Fruit fly (Drosophila melanogaster) whole organism, embryonic: ENCODE measurements around the gene snz.

ENCODE experiments used
- Atf-2 ChIP-seq: fragments of 200-800 bp; sonication (Bioruptor generic); optimal IDR thresholded peaks from 2 replicates; lab custom pipeline; 2016; ENCODE audit warnings: missing biosample characterization, missing genetic modification characterization
- CG10321 ChIP-seq: fragments of 200-800 bp; sonication (Bioruptor generic); IDR thresholded peaks from 2 replicates; pipeline ENCODE4 v1.3.6; 2022; ENCODE audit warnings: missing biosample characterization, missing genetic modification characterization
- CG11093 ChIP-seq: fragments of 200-800 bp; sonication (Bioruptor generic); IDR thresholded peaks from 3 replicates; pipeline ENCODE4 v1.3.6; 2022; ENCODE audit warnings: missing biosample characterization, missing genetic modification characterization
- CG11560 ChIP-seq: fragments of 200-800 bp; sonication (Bioruptor generic); IDR thresholded peaks from 3 replicates; pipeline ENCODE4 v1.3.6; 2022; ENCODE audit warnings: missing biosample characterization, missing genetic modification characterization
- CG11695 ChIP-seq: fragments of 200-800 bp; sonication (Bioruptor generic); IDR thresholded peaks from 3 replicates; pipeline ENCODE4 v1.3.6; 2022; ENCODE audit warnings: missing biosample characterization, missing genetic modification characterization
- CG12071 ChIP-seq: fragments of 200-800 bp; sonication (Bioruptor generic); optimal IDR thresholded peaks from 3 replicates; lab custom pipeline; 2018; ENCODE audit warnings: missing biosample characterization, mild to moderate bottlenecking, missing genetic modification characterization
- CG1233 ChIP-seq: fragments of 200-800 bp; sonication (Bioruptor generic); optimal IDR thresholded peaks from 4 replicates; lab custom pipeline; 2018; ENCODE audit warnings: missing biosample characterization, mild to moderate bottlenecking, missing genetic modification characterization
- CG12391 ChIP-seq: fragments of 200-800 bp; sonication (Bioruptor generic); optimal IDR thresholded peaks from 3 replicates; lab custom pipeline; 2018; ENCODE audit warnings: missing biosample characterization, mild to moderate bottlenecking, missing genetic modification characterization, moderate library complexity
- CG13624 ChIP-seq: fragments of 200-800 bp; sonication (Bioruptor generic); optimal IDR thresholded peaks from 2 replicates; lab custom pipeline; 2016; ENCODE audit warnings: missing biosample characterization, missing genetic modification characterization
- CG14014 ChIP-seq: fragments of 200-800 bp; sonication (Bioruptor generic); IDR thresholded peaks from 2 replicates; pipeline ENCODE4 v1.3.6; 2022; ENCODE audit warnings: missing biosample characterization, missing genetic modification characterization
- CG14441 ChIP-seq: fragments of 200-800 bp; sonication (Bioruptor generic); IDR thresholded peaks from 2 replicates; pipeline ENCODE4 v1.3.6; 2022; ENCODE audit warnings: missing biosample characterization, missing genetic modification characterization
- CG2129 ChIP-seq: fragments of 200-800 bp; sonication (Bioruptor generic); IDR thresholded peaks from 2 replicates; pipeline ENCODE4 v1.3.6; 2022; ENCODE audit warnings: missing biosample characterization, missing genetic modification characterization; ENCODE audit not compliant: partially characterized antibody
- CG30403 ChIP-seq: fragments of 200-800 bp; sonication (Bioruptor generic); optimal IDR thresholded peaks from 3 replicates; lab custom pipeline; 2016; ENCODE audit warnings: missing biosample characterization, missing genetic modification characterization
- CG4424 ChIP-seq: fragments of 200-800 bp; sonication (Bioruptor generic); optimal IDR thresholded peaks from 3 replicates; lab custom pipeline; 2016; ENCODE audit warnings: missing biosample characterization, missing genetic modification characterization
- CG4730 ChIP-seq: fragments of 200-800 bp; sonication (Bioruptor generic); IDR thresholded peaks from 2 replicates; pipeline ENCODE4 v1.3.6; 2022; ENCODE audit warnings: missing biosample characterization, missing genetic modification characterization
- CG6175 ChIP-seq: fragments of 200-800 bp; sonication (Bioruptor generic); IDR thresholded peaks from 3 replicates; pipeline ENCODE4 v1.3.6; 2022; ENCODE audit warnings: missing biosample characterization, missing genetic modification characterization
- CG6689 ChIP-seq: fragments of 200-800 bp; sonication (Bioruptor generic); IDR thresholded peaks from 2 replicates; pipeline ENCODE4 v1.3.6; 2022; ENCODE audit warnings: missing biosample characterization, missing genetic modification characterization
- CG7372 ChIP-seq: fragments of 200-800 bp; sonication (Bioruptor generic); IDR thresholded peaks from 2 replicates; pipeline ENCODE4 v1.3.6; 2022; ENCODE audit warnings: missing biosample characterization, missing genetic modification characterization
- CG7745 ChIP-seq: fragments of 200-800 bp; sonication (Bioruptor generic); optimal IDR thresholded peaks from 2 replicates; lab custom pipeline; 2018; ENCODE audit warnings: missing biosample characterization, mild to moderate bottlenecking, missing genetic modification characterization, moderate library complexity
- CG8281 ChIP-seq: fragments of 200-800 bp; sonication (Bioruptor generic); optimal IDR thresholded peaks from 2 replicates; lab custom pipeline; 2018; ENCODE audit warnings: missing biosample characterization, mild to moderate bottlenecking, missing genetic modification characterization, moderate library complexity
- CG9215 ChIP-seq: fragments of 200-800 bp; sonication (Bioruptor generic); IDR thresholded peaks from 2 replicates; pipeline ENCODE4 v1.3.6; 2022; ENCODE audit warnings: missing biosample characterization, missing genetic modification characterization
- Chrac-16 ChIP-seq: fragments of 200-800 bp; sonication (Bioruptor generic); optimal IDR thresholded peaks from 3 replicates; lab custom pipeline; 2016; ENCODE audit warnings: missing biosample characterization, missing genetic modification characterization
- D ChIP-seq, 2 experiments: fragments of 200-800 bp in 1 of 2; fragments of >200 bp in 1 of 2; sonication (Bioruptor generic) in 1 of 2; optimal IDR thresholded peaks; 2 replicates in 1 of 2; 3 replicates in 1 of 2; lab custom pipeline; 2017; ENCODE audit warnings: mild to moderate bottlenecking in 1 of 2, missing biosample characterization in 1 of 2, missing genetic modification characterization in 1 of 2, missing genetic modification reagents in 1 of 2
- E2f2 ChIP-seq: fragments of 200-800 bp; sonication (Bioruptor generic); IDR thresholded peaks from 2 replicates; pipeline ENCODE4 v1.3.6; 2022; ENCODE audit warnings: missing biosample characterization, missing genetic modification characterization
- GATAe ChIP-seq: fragments of 200-800 bp; sonication (Bioruptor generic); conservative IDR thresholded peaks from 2 replicates; pipeline ENCODE4 v1.3.6; 2022; ENCODE audit warnings: missing biosample characterization, missing genetic modification characterization
- Hr78 ChIP-seq, 2 experiments: fragments of 200-800 bp in 1 of 2; fragments of >200 bp in 1 of 2; sonication (Bioruptor generic) in 1 of 2; optimal IDR thresholded peaks; 2 replicates each; lab custom pipeline; 2017 to 2019; ENCODE audit warnings: missing biosample characterization in 2 of 2, missing genetic modification characterization in 2 of 2, mild to moderate bottlenecking in 1 of 2, moderate library complexity in 1 of 2
- Hsf ChIP-seq: fragments of 200-800 bp; sonication (Bioruptor generic); optimal IDR thresholded peaks from 3 replicates; lab custom pipeline; 2016; ENCODE audit warnings: missing biosample characterization, missing genetic modification characterization
- Neu2 ChIP-seq: fragments of 200-800 bp; sonication (Bioruptor generic); optimal IDR thresholded peaks from 3 replicates; lab custom pipeline; 2016; ENCODE audit warnings: missing biosample characterization, missing genetic modification characterization, borderline replicate concordance
- Optix ChIP-seq: fragments of 200-800 bp; sonication (Bioruptor generic); IDR thresholded peaks from 3 replicates; pipeline ENCODE4 v1.3.6; 2022; ENCODE audit warnings: missing biosample characterization, missing genetic modification characterization
- Rfx ChIP-seq: fragments of 200-800 bp; sonication (Bioruptor generic); IDR thresholded peaks from 2 replicates; pipeline ENCODE4 v1.3.6; 2022; ENCODE audit warnings: missing biosample characterization, missing genetic modification characterization
- Taf1 ChIP-seq: fragments of 200-800 bp; sonication (Bioruptor generic); IDR thresholded peaks from 2 replicates; pipeline ENCODE4 v1.3.6; 2022; ENCODE audit warnings: missing biosample characterization, missing genetic modification characterization
- Vsx1 ChIP-seq: fragments of 200-800 bp; sonication (Bioruptor generic); optimal IDR thresholded peaks from 2 replicates; lab custom pipeline; 2017; ENCODE audit warnings: missing biosample characterization, mild to moderate bottlenecking, missing genetic modification characterization, missing genetic modification reagents
- abd-A ChIP-seq: fragments of 200-800 bp; sonication (Bioruptor generic); optimal IDR thresholded peaks from 3 replicates; lab custom pipeline; 2019; ENCODE audit warnings: missing biosample characterization, mild to moderate bottlenecking, missing genetic modification characterization, moderate library complexity
- br ChIP-seq: fragments of >200 bp; optimal IDR thresholded peaks from 2 replicates; lab custom pipeline; 2017
- btn ChIP-seq: fragments of 200-800 bp; sonication (Bioruptor generic); optimal IDR thresholded peaks from 2 replicates; lab custom pipeline; 2016; ENCODE audit warnings: missing biosample characterization, missing genetic modification characterization
- cg ChIP-seq: fragments of 200-800 bp; sonication (Bioruptor generic); optimal IDR thresholded peaks from 3 replicates; lab custom pipeline; 2019; ENCODE audit warnings: missing biosample characterization, mild to moderate bottlenecking, missing genetic modification characterization, moderate library complexity
- chn ChIP-seq: fragments of 200-800 bp; sonication (Bioruptor generic); optimal IDR thresholded peaks from 2 replicates; lab custom pipeline; 2016; ENCODE audit warnings: missing biosample characterization, missing genetic modification characterization
- danr ChIP-seq: fragments of 200-800 bp; sonication (Bioruptor generic); IDR thresholded peaks from 2 replicates; pipeline ENCODE4 v1.3.6; 2022; ENCODE audit warnings: missing biosample characterization, missing genetic modification characterization
- dpn ChIP-seq, 2 experiments: fragments of 200-800 bp; sonication (Bioruptor generic); optimal IDR thresholded peaks; 3 replicates each; lab custom pipeline; 2016; ENCODE audit warnings: missing biosample characterization in 2 of 2, missing genetic modification characterization in 2 of 2
- dysf ChIP-seq: fragments of 200-800 bp; sonication (Bioruptor generic); IDR thresholded peaks from 3 replicates; pipeline ENCODE4 v1.3.6; 2022; ENCODE audit warnings: missing biosample characterization, missing genetic modification characterization
- fru ChIP-seq: fragments of >200 bp; optimal IDR thresholded peaks from 2 replicates; lab custom pipeline; 2017
- grau ChIP-seq: fragments of 200-800 bp; optimal IDR thresholded peaks from 3 replicates; lab custom pipeline; 2019; ENCODE audit warnings: missing biosample characterization, mild to moderate bottlenecking, missing genetic modification characterization, moderate library complexity
- hb ChIP-seq: fragments of 200-800 bp; sonication (Bioruptor generic); IDR thresholded peaks from 3 replicates; pipeline ENCODE4 v1.3.6; 2022; ENCODE audit warnings: missing biosample characterization, missing genetic modification characterization; ENCODE audit not compliant: partially characterized antibody
- ken ChIP-seq: fragments of 200-800 bp; sonication (Bioruptor generic); IDR thresholded peaks from 3 replicates; pipeline ENCODE4 v1.3.6; 2022; ENCODE audit warnings: missing biosample characterization, missing genetic modification characterization
- luna ChIP-seq: fragments of 200-800 bp; sonication (Bioruptor generic); optimal IDR thresholded peaks from 2 replicates; lab custom pipeline; 2016; ENCODE audit warnings: missing biosample characterization, missing genetic modification characterization
- pho ChIP-seq: fragments of 200-800 bp; sonication (Bioruptor generic); optimal IDR thresholded peaks from 2 replicates; lab custom pipeline; 2016; ENCODE audit warnings: missing biosample characterization, missing genetic modification characterization
- shn ChIP-seq: fragments of 200-800 bp; sonication (Bioruptor generic); optimal IDR thresholded peaks from 3 replicates; lab custom pipeline; 2016; ENCODE audit warnings: missing biosample characterization, missing genetic modification characterization
- sisA ChIP-seq: fragments of 200-800 bp; sonication (Bioruptor generic); IDR thresholded peaks from 2 replicates; pipeline ENCODE4 v1.3.6; 2022; ENCODE audit warnings: missing biosample characterization, missing genetic modification characterization
- sob ChIP-seq: fragments of 200-800 bp; sonication (Bioruptor generic); IDR thresholded peaks from 2 replicates; pipeline ENCODE4 v1.3.6; 2022; ENCODE audit warnings: missing biosample characterization, missing genetic modification characterization
- unpg ChIP-seq: fragments of 200-800 bp; sonication (Bioruptor generic); optimal IDR thresholded peaks from 3 replicates; lab custom pipeline; 2018; ENCODE audit warnings: missing biosample characterization, mild to moderate bottlenecking, missing genetic modification characterization, moderate library complexity
- wek ChIP-seq: fragments of 200-800 bp; sonication (Bioruptor generic); optimal IDR thresholded peaks from 3 replicates; lab custom pipeline; 2018; ENCODE audit warnings: missing biosample characterization, mild to moderate bottlenecking, missing genetic modification characterization, moderate library complexity

Gene snz

dm6 chrX:7920081-7920688, 8.3 kb downstream of the snz start, which contains the start of the genes hdm and Ykt6 (continued):
- TF ChIP-seq abd-A (tag; lab: Kevin White, UChicago) (no peak), CG2129 (GFP tag; lab: Robert Waterston, UW) (peak; percentile 93), CG6689 (GFP tag; lab: Robert Waterston, UW) (peak; percentile 77), CG1233 (GFP tag; lab: Kevin White, UChicago) (peak; percentile 56), CG7745 (tag; lab: Kevin White, UChicago) (no peak), unpg (GFP tag; lab: Kevin White, UChicago) (no peak), ken (peak; percentile 84), Taf1 (GFP tag; lab: Robert Waterston, UW) (peak; percentile 80; the same call in 1 of the 2 replicates), CG11695 (GFP tag; lab: Robert Waterston, UW) (peak; percentile 81), pho (GFP tag; lab: Kevin White, UChicago) (peak; percentile 76), shn (GFP tag; lab: Kevin White, UChicago) (peak; percentile 83), hb (GFP tag; lab: Robert Waterston, UW) (peak; percentile 92), Vsx1 (GFP tag; lab: Kevin White, UChicago) (no peak), Hsf (GFP tag; lab: Kevin White, UChicago) (peak; percentile 77), CG30403 (GFP tag; lab: Kevin White, UChicago) (peak; percentile 83), CG13624 (peak; percentile 84), dysf (GFP tag; lab: Robert Waterston, UW) (peak; percentile 76; the same call in 1 of the 3 replicates), CG8281 (no peak), CG4424 (GFP tag; lab: Kevin White, UChicago) (peak; percentile 74), luna (GFP tag; lab: Kevin White, UChicago) (peak; percentile 38), Optix (peak; percentile 85; the same call in 2 of the 3 replicates), Neu2 (peak; percentile 97), chn (peak; percentile 76), btn (peak; percentile 23), Atf-2 (GFP tag; lab: Kevin White, UChicago) (peak; percentile 62), GATAe (GFP tag; lab: Robert Waterston, UW) (no peak), CG7372 (GFP tag; lab: Robert Waterston, UW) (peak; percentile 79), Rfx (GFP tag; lab: Robert Waterston, UW) (peak; percentile 88), br (no peak), dpn (GFP tag; optimal IDR thresholded peaks at IDR 0.05; lab: Kevin White, UChicago) (peak; percentile 86 to 87), fru (lab: Kevin White, UChicago) (no peak), grau (tag; lab: Kevin White, UChicago) (no peak), CG12391 (tag; lab: Kevin White, UChicago) (peak; percentile 87), sob (GFP tag; lab: Robert Waterston, UW) (peak; percentile 90), CG14014 (GFP tag; lab: Robert Waterston, UW) (peak; percentile 81), CG11560 (tag; lab: Robert Waterston, UW) (peak; percentile 65; the same call in 2 of the 3 replicates), CG6175 (GFP tag; lab: Robert Waterston, UW) (peak; percentile 73; the same call in 1 of the 3 replicates), wek (GFP tag; lab: Kevin White, UChicago) (peak; percentile 51), CG9215 (GFP tag; lab: Robert Waterston, UW) (peak; percentile 74), CG11093 (peak; percentile 68), sisA (GFP tag; lab: Robert Waterston, UW) (peak; percentile 71), E2f2 (GFP tag; lab: Robert Waterston, UW) (peak; percentile 85), Hr78 (GFP tag; optimal IDR thresholded peaks at IDR 0.05; lab: Kevin White, UChicago) (no peak), danr (GFP tag; lab: Robert Waterston, UW) (peak; percentile 71; the same call in 1 of the 2 replicates), CG4730 (peak; percentile 77; the same call in 1 of the 2 replicates), cg (GFP tag; lab: Kevin White, UChicago) (peak; percentile 82), CG14441 (peak; percentile 84), D (optimal IDR thresholded peaks at IDR 0.05; lab: Kevin White, UChicago) (no peak), D (GFP tag; optimal IDR thresholded peaks at IDR 0.05; lab: Kevin White, UChicago) (peak; percentile 48), CG10321 (GFP tag; lab: Robert Waterston, UW) (no peak), Chrac-16 (GFP tag; lab: Kevin White, UChicago) (peak; percentile 74), CG12071 (GFP tag; lab: Kevin White, UChicago) (no peak)
